Worm (Caenorhabditis elegans) whole organism, early embryonic: ENCODE data around the gene F42A9.7.

Experiments
- ama-1 ChIP-seq: fragments of 150-350 bp; optimal IDR thresholded peaks from 2 replicates; lab custom pipeline; 2014
- flt-1 ChIP-seq: fragments of 200-800 bp; sonication (Bioruptor generic); IDR thresholded peaks from 2 replicates; pipeline ENCODE4 v1.3.6; 2022; ENCODE audit warnings: missing genetic modification characterization, missing compliant biosample characterization
- hnd-1 ChIP-seq: sonication (generic microtip); optimal IDR thresholded peaks from 2 replicates; lab custom pipeline; 2016; ENCODE audit warnings: missing genetic modification characterization, missing compliant biosample characterization
- tra-4 ChIP-seq: sonication (generic microtip); optimal IDR thresholded peaks from 2 replicates; lab custom pipeline; 2017; ENCODE audit warnings: missing genetic modification characterization, missing compliant biosample characterization

- TF ChIP-seq tra-4 (tag; lab: Kevin White, UChicago) (no peak), ama-1 (lab: Kevin White, UChicago) (no peak), flt-1 (no peak), hnd-1 (tag; lab: Kevin White, UChicago) (no peak)
These were observed 29.3 kb downstream of the F42A9.7 start for ce11 chrIV:8587605-8588004.
